Fruit fly (Drosophila melanogaster) whole organism, embryonic: ENCODE measurements around the gene CG6481.
A peak's percentile ranks its signal among the peaks of the same experiment; 100 is the strongest.

Experiments used
- ATbp ChIP-seq: fragments of 200-800 bp; sonication (Bioruptor generic); optimal IDR thresholded peaks from 2 replicates; lab custom pipeline; 2017; ENCODE audit warnings: missing biosample characterization, mild to moderate bottlenecking, missing genetic modification characterization, missing genetic modification reagents
- Aef1 ChIP-seq: fragments of 200-800 bp; sonication (Bioruptor generic); IDR thresholded peaks from 3 replicates; pipeline ENCODE4 v1.3.6; 2022; ENCODE audit warnings: missing biosample characterization, missing genetic modification characterization
- Atf6 ChIP-seq: fragments of 200-800 bp; sonication (Bioruptor generic); IDR thresholded peaks from 2 replicates; pipeline ENCODE4 v1.3.6; 2022; ENCODE audit warnings: missing biosample characterization, missing genetic modification characterization
- Bgb ChIP-seq: fragments of 200-800 bp; sonication (Bioruptor generic); IDR thresholded peaks from 2 replicates; pipeline ENCODE4 v1.3.6; 2022; ENCODE audit warnings: missing biosample characterization, missing genetic modification characterization; ENCODE audit not compliant: partially characterized antibody
- CG1024 ChIP-seq: fragments of 200-800 bp; sonication (Bioruptor generic); IDR thresholded peaks from 2 replicates; pipeline ENCODE4 v1.3.6; 2022; ENCODE audit warnings: missing biosample characterization, missing genetic modification characterization
- CG10267 ChIP-seq: fragments of 200-800 bp; sonication (Bioruptor generic); optimal IDR thresholded peaks from 2 replicates; lab custom pipeline; 2018; ENCODE audit warnings: missing biosample characterization, mild to moderate bottlenecking, missing genetic modification characterization, moderate library complexity
- CG10979 ChIP-seq: fragments of 200-800 bp; sonication (Bioruptor generic); optimal IDR thresholded peaks from 2 replicates; lab custom pipeline; 2018; ENCODE audit warnings: missing biosample characterization, mild to moderate bottlenecking, missing genetic modification characterization, moderate library complexity
- CG11695 ChIP-seq: fragments of 200-800 bp; sonication (Bioruptor generic); IDR thresholded peaks from 3 replicates; pipeline ENCODE4 v1.3.6; 2022; ENCODE audit warnings: missing biosample characterization, missing genetic modification characterization
- CG12391 ChIP-seq: fragments of 200-800 bp; sonication (Bioruptor generic); optimal IDR thresholded peaks from 3 replicates; lab custom pipeline; 2018; ENCODE audit warnings: missing biosample characterization, mild to moderate bottlenecking, missing genetic modification characterization, moderate library complexity
- CG14441 ChIP-seq: fragments of 200-800 bp; sonication (Bioruptor generic); IDR thresholded peaks from 2 replicates; pipeline ENCODE4 v1.3.6; 2022; ENCODE audit warnings: missing biosample characterization, missing genetic modification characterization
- CG16863 ChIP-seq: fragments of 200-800 bp; sonication (Bioruptor generic); optimal IDR thresholded peaks from 3 replicates; lab custom pipeline; 2016; ENCODE audit warnings: missing biosample characterization, missing genetic modification characterization
- CG17385 ChIP-seq: fragments of 200-800 bp; sonication (Bioruptor generic); optimal IDR thresholded peaks from 3 replicates; lab custom pipeline; 2018; ENCODE audit warnings: missing biosample characterization, mild to moderate bottlenecking, missing genetic modification characterization
- CG18619 ChIP-seq: fragments of 200-800 bp; sonication (Bioruptor generic); optimal IDR thresholded peaks from 3 replicates; lab custom pipeline; 2017; ENCODE audit warnings: missing biosample characterization, mild to moderate bottlenecking, missing genetic modification characterization
- CG34422 ChIP-seq: fragments of 200-800 bp; sonication (Bioruptor generic); IDR thresholded peaks from 3 replicates; pipeline ENCODE4 v1.3.6; 2022; ENCODE audit warnings: missing biosample characterization, missing genetic modification characterization
- CG6765 ChIP-seq: fragments of 200-800 bp; sonication (Bioruptor generic); optimal IDR thresholded peaks from 3 replicates; lab custom pipeline; 2017; ENCODE audit warnings: missing biosample characterization, mild to moderate bottlenecking, missing genetic modification characterization
- CG9437 ChIP-seq: fragments of 200-800 bp; sonication (Bioruptor generic); optimal IDR thresholded peaks from 2 replicates; lab custom pipeline; 2018; ENCODE audit warnings: missing biosample characterization, mild to moderate bottlenecking, missing genetic modification characterization
- CG9727 ChIP-seq: fragments of 200-800 bp; sonication (Bioruptor generic); optimal IDR thresholded peaks from 3 replicates; lab custom pipeline; 2017; ENCODE audit warnings: missing biosample characterization, mild to moderate bottlenecking, missing genetic modification characterization
- CG9876 ChIP-seq: fragments of 200-800 bp; sonication (Bioruptor generic); optimal IDR thresholded peaks from 2 replicates; lab custom pipeline; 2016; ENCODE audit warnings: missing biosample characterization, missing genetic modification characterization
- Dek ChIP-seq: fragments of 200-800 bp; sonication (Bioruptor generic); optimal IDR thresholded peaks from 3 replicates; lab custom pipeline; 2019; ENCODE audit warnings: missing biosample characterization, mild to moderate bottlenecking, missing genetic modification characterization, moderate library complexity
- Dp ChIP-seq: fragments of 200-800 bp; sonication (Bioruptor generic); optimal IDR thresholded peaks from 2 replicates; lab custom pipeline; 2018; ENCODE audit warnings: missing biosample characterization, mild to moderate bottlenecking, missing genetic modification characterization, moderate library complexity
- Drgx ChIP-seq: fragments of 200-800 bp; sonication (Bioruptor generic); IDR thresholded peaks from 2 replicates; pipeline ENCODE4 v1.3.6; 2022; ENCODE audit warnings: missing biosample characterization, missing genetic modification characterization
- H2.0 ChIP-seq: fragments of 200-800 bp; sonication (Bioruptor generic); IDR thresholded peaks from 2 replicates; pipeline ENCODE4 v1.3.6; 2022; ENCODE audit warnings: missing biosample characterization, missing genetic modification characterization
- Hr39 ChIP-seq: fragments of >200 bp; optimal IDR thresholded peaks from 2 replicates; lab custom pipeline; 2017
- Hr51 ChIP-seq, 2 experiments: fragments of 200-800 bp; sonication (Bioruptor generic); optimal IDR thresholded peaks; 2 replicates in 1 of 2; 3 replicates in 1 of 2; lab custom pipeline; 2016 to 2018; ENCODE audit warnings: missing biosample characterization in 2 of 2, missing genetic modification characterization in 2 of 2, mild to moderate bottlenecking in 1 of 2, moderate library complexity in 1 of 2
- Nf-YB ChIP-seq: fragments of 200-800 bp; sonication (Bioruptor generic); optimal IDR thresholded peaks from 3 replicates; lab custom pipeline; 2019; ENCODE audit warnings: missing biosample characterization, mild to moderate bottlenecking, missing genetic modification characterization, moderate library complexity
- Rfx ChIP-seq: fragments of 200-800 bp; sonication (Bioruptor generic); IDR thresholded peaks from 2 replicates; pipeline ENCODE4 v1.3.6; 2022; ENCODE audit warnings: missing biosample characterization, missing genetic modification characterization
- Spps ChIP-seq: fragments of 200-800 bp; sonication (Bioruptor generic); optimal IDR thresholded peaks from 2 replicates; lab custom pipeline; 2018; ENCODE audit warnings: missing biosample characterization, mild to moderate bottlenecking, missing genetic modification characterization
- Ssrp ChIP-seq: fragments of 200-800 bp; sonication (Bioruptor generic); optimal IDR thresholded peaks from 2 replicates; lab custom pipeline; 2018; ENCODE audit warnings: missing biosample characterization, mild to moderate bottlenecking, missing genetic modification characterization, moderate library complexity
- YL-1 ChIP-seq: fragments of 200-800 bp; sonication (Bioruptor generic); optimal IDR thresholded peaks from 3 replicates; lab custom pipeline; 2017; ENCODE audit warnings: missing biosample characterization, mild to moderate bottlenecking, missing genetic modification characterization
- esg ChIP-seq: fragments of 200-800 bp; sonication (Bioruptor generic); conservative IDR thresholded peaks from 2 replicates; pipeline ENCODE4 v1.3.6; 2022; ENCODE audit warnings: missing biosample characterization, missing genetic modification characterization
- fd64A ChIP-seq: fragments of 200-800 bp; sonication (Bioruptor generic); optimal IDR thresholded peaks from 3 replicates; lab custom pipeline; 2018; ENCODE audit warnings: missing biosample characterization, mild to moderate bottlenecking, missing genetic modification characterization
- fd96Cb ChIP-seq: fragments of 200-800 bp; sonication (Bioruptor generic); optimal IDR thresholded peaks from 2 replicates; lab custom pipeline; 2018; ENCODE audit warnings: missing biosample characterization, mild to moderate bottlenecking, missing genetic modification characterization, moderate library complexity
- gem ChIP-seq: fragments of 200-800 bp; sonication (Bioruptor generic); optimal IDR thresholded peaks from 2 replicates; lab custom pipeline; 2019; ENCODE audit warnings: missing biosample characterization, mild to moderate bottlenecking, missing genetic modification characterization, moderate library complexity
- kah ChIP-seq: fragments of 200-800 bp; sonication (Bioruptor generic); optimal IDR thresholded peaks from 2 replicates; lab custom pipeline; 2018; ENCODE audit warnings: missing biosample characterization, mild to moderate bottlenecking, missing genetic modification characterization
- p53 ChIP-seq: fragments of 200-800 bp; sonication (Bioruptor generic); optimal IDR thresholded peaks from 2 replicates; lab custom pipeline; 2016; ENCODE audit warnings: missing biosample characterization, missing genetic modification characterization
- pan ChIP-seq, 4 experiments: fragments of >200 bp in 3 of 4; fragments of 200-800 bp in 1 of 4; sonication (Bioruptor generic) in 1 of 4; optimal IDR thresholded peaks in 3 of 4; IDR thresholded peaks in 1 of 4; 2 replicates each; pipeline versions ENCODE4 v1.3.6 to Lab custom; 2017 to 2022; ENCODE audit warnings: missing biosample characterization in 2 of 4, missing genetic modification characterization in 2 of 4, mixed read lengths in 1 of 4
- phol ChIP-seq: fragments of 200-800 bp; sonication (Bioruptor generic); optimal IDR thresholded peaks from 3 replicates; lab custom pipeline; 2018; ENCODE audit warnings: missing biosample characterization, mild to moderate bottlenecking, missing genetic modification characterization, moderate library complexity
- prd ChIP-seq, 3 experiments: fragments of >200 bp in 2 of 3; fragments of 200-800 bp in 1 of 3; sonication (Bioruptor generic) in 1 of 3; optimal IDR thresholded peaks in 2 of 3; IDR thresholded peaks in 1 of 3; 2 replicates in 2 of 3; 3 replicates in 1 of 3; pipeline versions ENCODE4 v1.3.6 to Lab custom; 2017 to 2022; ENCODE audit warnings: missing biosample characterization in 1 of 3, missing genetic modification characterization in 1 of 3
- sima ChIP-seq: fragments of 200-800 bp; sonication (Bioruptor generic); optimal IDR thresholded peaks from 2 replicates; lab custom pipeline; 2016; ENCODE audit warnings: missing biosample characterization, missing genetic modification characterization
- slbo ChIP-seq: fragments of 200-800 bp; sonication (Bioruptor generic); IDR thresholded peaks from 2 replicates; pipeline ENCODE4 v1.3.6; 2022; ENCODE audit warnings: missing biosample characterization, missing genetic modification characterization
- stc ChIP-seq: fragments of 200-800 bp; sonication (Bioruptor generic); IDR thresholded peaks from 2 replicates; pipeline ENCODE4 v1.3.6; 2022; ENCODE audit warnings: missing biosample characterization, missing genetic modification characterization
- stwl ChIP-seq: fragments of 200-800 bp; sonication (Bioruptor generic); optimal IDR thresholded peaks from 3 replicates; lab custom pipeline; 2018; ENCODE audit warnings: missing biosample characterization, mild to moderate bottlenecking, missing genetic modification characterization, moderate library complexity
- tgo ChIP-seq: fragments of 200-800 bp; sonication (Bioruptor generic); IDR thresholded peaks from 3 replicates; pipeline ENCODE4 v1.3.6; 2022; ENCODE audit warnings: missing biosample characterization, missing genetic modification characterization
- vnd ChIP-seq: fragments of 200-800 bp; sonication (Bioruptor generic); IDR thresholded peaks from 3 replicates; pipeline ENCODE4 v1.3.6; 2022; ENCODE audit warnings: missing biosample characterization, missing genetic modification characterization; ENCODE audit not compliant: partially characterized antibody
- vvl ChIP-seq: fragments of 200-800 bp; sonication (Bioruptor generic); IDR thresholded peaks from 2 replicates; pipeline ENCODE4 v1.3.6; 2022; ENCODE audit warnings: missing biosample characterization, missing genetic modification characterization
- zfh1 ChIP-seq: fragments of 200-800 bp; sonication (Bioruptor generic); IDR thresholded peaks from 3 replicates; pipeline ENCODE4 v1.3.6; 2022; ENCODE audit warnings: missing biosample characterization, missing genetic modification characterization
- zfh2 ChIP-seq: fragments of 200-800 bp; sonication (Bioruptor generic); optimal IDR thresholded peaks from 2 replicates; lab custom pipeline; 2016; ENCODE audit warnings: missing biosample characterization, missing genetic modification characterization

CG6481 gene

DNA sequence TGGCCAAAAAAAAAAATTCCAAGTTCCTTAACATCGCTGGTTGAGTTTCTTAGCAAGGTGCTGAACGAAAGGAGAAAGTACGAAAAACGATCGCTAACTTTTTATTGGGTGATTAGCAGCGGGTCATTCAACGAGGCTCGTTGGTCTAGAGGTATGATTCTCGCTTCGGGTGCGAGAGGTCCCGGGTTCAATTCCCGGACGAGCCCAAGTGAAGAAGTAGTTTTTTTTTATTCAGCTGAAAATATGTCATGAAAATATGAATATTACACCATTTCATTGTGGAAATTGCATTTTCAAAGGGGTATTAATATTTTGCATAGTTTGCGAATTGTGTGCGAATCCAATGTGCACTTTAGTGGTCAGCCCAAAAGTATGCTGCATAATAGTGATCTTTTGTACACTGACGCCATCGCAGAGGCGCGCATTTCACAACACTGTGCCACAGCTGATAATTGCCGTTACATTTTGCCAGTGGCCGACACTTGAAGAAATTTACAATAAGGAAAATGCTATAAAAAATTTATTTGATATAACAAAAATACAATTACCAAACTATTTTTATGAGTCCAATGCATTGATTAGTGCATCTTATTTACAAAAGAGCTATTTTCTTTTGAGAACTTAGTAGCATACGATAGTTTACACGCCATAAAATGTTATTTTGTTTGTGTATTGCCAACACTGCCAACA lies 43.5 kb upstream of the CG6481 start (continued):
- no peak for TF ChIP-seq CG10979 (tag; lab: Kevin White, UChicago)
- TF ChIP-seq CG9437 (GFP tag; lab: Kevin White, UChicago): no peak
- 0 out of 3 replicates have a peak, but pooled peaks have one; percentile 40 for TF ChIP-seq CG11695 (GFP tag; lab: Robert Waterston, UW)
- no peak for TF ChIP-seq Atf6 (GFP tag; lab: Robert Waterston, UW)
- peak; percentile 9 for TF ChIP-seq Ssrp (tag; lab: Kevin White, UChicago)
- no peak for TF ChIP-seq CG9876 (GFP tag; lab: Kevin White, UChicago)
- peak; percentile 74 for TF ChIP-seq stwl (tag; lab: Kevin White, UChicago)
- TF ChIP-seq zfh1 (GFP tag; lab: Robert Waterston, UW): peak; percentile 30; the same call in 1 of the 3 replicates
- TF ChIP-seq kah (GFP tag; lab: Kevin White, UChicago): no peak
- no peak for TF ChIP-seq pan (optimal IDR thresholded peaks at IDR 0.05; lab: Kevin White, UChicago)
- TF ChIP-seq pan (GFP tag; optimal IDR thresholded peaks at IDR 0.05 in 1 of 2, IDR thresholded peaks at IDR 0.05 in 1 of 2): peak in 1 of 2 experiments; percentile 20
- TF ChIP-seq zfh2: no peak
- peak; percentile 4 for TF ChIP-seq CG9727
- no peak for TF ChIP-seq p53 (GFP tag; lab: Kevin White, UChicago)
- 0 out of 3 replicates have a peak, but pooled peaks have one; percentile 14 for TF ChIP-seq vnd (GFP tag; lab: Robert Waterston, UW)
- no peak for TF ChIP-seq CG6765 (GFP tag; lab: Kevin White, UChicago)
- TF ChIP-seq Rfx (GFP tag; lab: Robert Waterston, UW): 0 out of 2 replicates have a peak, but pooled peaks have one; percentile 17
- TF ChIP-seq CG14441: peak; percentile 33; the same call in 1 of the 2 replicates
- no peak for TF ChIP-seq CG16863 (GFP tag; lab: Kevin White, UChicago)
- no peak for TF ChIP-seq Nf-YB (GFP tag; lab: Kevin White, UChicago)
- TF ChIP-seq Bgb (GFP tag; lab: Robert Waterston, UW): 0 out of 2 replicates have a peak, but pooled peaks have one; percentile 10
- no peak for TF ChIP-seq Hr39 (lab: Kevin White, UChicago)
- TF ChIP-seq Hr51 (GFP tag; optimal IDR thresholded peaks at IDR 0.05; lab: Kevin White, UChicago): no peak
- no peak for TF ChIP-seq Dek (tag; lab: Kevin White, UChicago)
- no peak for TF ChIP-seq Dp (GFP tag; lab: Kevin White, UChicago)
- peak; percentile 28; the same call in 2 of the 3 replicates for TF ChIP-seq Aef1 (GFP tag; lab: Robert Waterston, UW)
- TF ChIP-seq YL-1 (GFP tag; lab: Kevin White, UChicago): no peak
- TF ChIP-seq sima (GFP tag; lab: Kevin White, UChicago): no peak
- TF ChIP-seq vvl (GFP tag; lab: Robert Waterston, UW): peak; percentile 17; the same call in 1 of the 2 replicates
- no peak for TF ChIP-seq prd (optimal IDR thresholded peaks at IDR 0.05; lab: Kevin White, UChicago)
- peak; percentile 46; the same call in 1 of the 3 replicates for TF ChIP-seq prd (GFP tag; IDR thresholded peaks at IDR 0.05; lab: Robert Waterston, UW)
- TF ChIP-seq CG12391 (tag; lab: Kevin White, UChicago): peak; percentile 30
- peak; percentile 85 for TF ChIP-seq CG10267
- no peak for TF ChIP-seq fd64A (GFP tag; lab: Kevin White, UChicago)
- TF ChIP-seq stc: peak; percentile 33; the same call in 1 of the 2 replicates
- no peak for TF ChIP-seq Spps
- peak; percentile 2 for TF ChIP-seq CG17385 (GFP tag; lab: Kevin White, UChicago)
- TF ChIP-seq tgo (GFP tag; lab: Robert Waterston, UW): peak; percentile 29; the same call in 1 of the 3 replicates
- peak; percentile 35 for TF ChIP-seq esg (GFP tag; lab: Robert Waterston, UW)
- 0 out of 3 replicates have a peak, but pooled peaks have one; percentile 22 for TF ChIP-seq CG34422 (GFP tag; lab: Robert Waterston, UW)
- TF ChIP-seq fd96Cb (tag; lab: Kevin White, UChicago): no peak
- TF ChIP-seq CG1024 (GFP tag; lab: Robert Waterston, UW): no peak
- TF ChIP-seq Drgx: peak; percentile 68
- peak; percentile 54 for TF ChIP-seq phol (tag; lab: Kevin White, UChicago)
- TF ChIP-seq gem: peak; percentile 39
- no peak for TF ChIP-seq CG18619 (GFP tag; lab: Kevin White, UChicago)
- peak; percentile 10; the same call in 1 of the 2 replicates for TF ChIP-seq slbo (GFP tag; lab: Robert Waterston, UW)
- no peak for TF ChIP-seq ATbp (GFP tag; lab: Kevin White, UChicago)
- 0 out of 2 replicates have a peak, but pooled peaks have one; percentile 30 for TF ChIP-seq H2.0 (GFP tag; lab: Robert Waterston, UW)
